Fruit fly (Drosophila melanogaster) whole organism, adult: Measurements from ENCODE around the gene sxe2.

Experiments used
- CG11617 ChIP-seq: fragments of 200-800 bp; sonication (Bioruptor generic); optimal IDR thresholded peaks from 2 replicates; lab custom pipeline; 2017; ENCODE audit warnings: mild to moderate bottlenecking, missing biosample characterization, missing genetic modification reagents, missing genetic modification characterization
- CG12768 ChIP-seq: fragments of 200-800 bp; sonication (Bioruptor generic); optimal IDR thresholded peaks from 2 replicates; lab custom pipeline; 2017; ENCODE audit warnings: missing biosample characterization, missing genetic modification characterization, mild to moderate bottlenecking, moderate library complexity, missing genetic modification reagents
- CG1620 ChIP-seq: fragments of 200-800 bp; sonication (Bioruptor generic); optimal IDR thresholded peaks from 2 replicates; lab custom pipeline; 2016; ENCODE audit warnings: missing biosample characterization, missing genetic modification characterization
- CG7045 ChIP-seq: fragments of 200-800 bp; sonication (Bioruptor generic); optimal IDR thresholded peaks from 2 replicates; lab custom pipeline; 2017; ENCODE audit warnings: missing biosample characterization, mild to moderate bottlenecking, missing genetic modification characterization
- CG7101 ChIP-seq: fragments of 200-800 bp; sonication (Bioruptor generic); optimal IDR thresholded peaks from 2 replicates; lab custom pipeline; 2018; ENCODE audit warnings: missing biosample characterization, mild to moderate bottlenecking, missing genetic modification characterization, moderate library complexity
- Clk ChIP-seq: fragments of 200-800 bp; sonication (Bioruptor generic); optimal IDR thresholded peaks from 2 replicates; lab custom pipeline; 2017; ENCODE audit warnings: missing biosample characterization, missing genetic modification characterization
- Crg-1 ChIP-seq: fragments of 200-800 bp; sonication (Bioruptor generic); optimal IDR thresholded peaks from 2 replicates; lab custom pipeline; 2016; ENCODE audit warnings: missing biosample characterization, missing genetic modification characterization
- cnc ChIP-seq, 2 experiments: fragments of >200 bp; optimal IDR thresholded peaks; 2 replicates each; lab custom pipeline; 2017
- kay ChIP-seq: fragments of 200-800 bp; sonication (Bioruptor generic); peaks from one replicate; lab custom pipeline; 2016; ENCODE audit warnings: missing biosample characterization, missing genetic modification characterization, borderline replicate concordance
- toe ChIP-seq: fragments of 200-800 bp; sonication (Bioruptor generic); optimal IDR thresholded peaks from 2 replicates; lab custom pipeline; 2016; ENCODE audit warnings: missing biosample characterization, missing genetic modification characterization

dm6 chr3R:16135616-16136015, 51.9 kb downstream of the sxe2 start:
- TF ChIP-seq CG7045: no peak
- no peak for TF ChIP-seq toe (GFP tag; lab: Kevin White, UChicago)
- no peak for TF ChIP-seq CG7101 (tag; lab: Kevin White, UChicago)
- no peak for TF ChIP-seq CG11617
- no peak for TF ChIP-seq CG12768 (GFP tag; lab: Kevin White, UChicago)
- no peak for TF ChIP-seq Clk (GFP tag; lab: Kevin White, UChicago)
- no peak for TF ChIP-seq cnc (optimal IDR thresholded peaks at IDR 0.05; lab: Kevin White, UChicago)
- TF ChIP-seq Crg-1: no peak
- no peak for TF ChIP-seq kay (GFP tag; lab: Kevin White, UChicago)
- TF ChIP-seq CG1620 (GFP tag; lab: Kevin White, UChicago): no peak
